Worm (Caenorhabditis elegans): Measurements from ENCODE around the gene cbp-1.

- TF ChIP-seq aly-2 (tag; optimal IDR thresholded peaks at IDR 0.05) = no peak
- no peak for TF ChIP-seq fkh-2 (tag; optimal IDR thresholded peaks at IDR 0.05)
- TF ChIP-seq nhr-76 (tag; optimal IDR thresholded peaks at IDR 0.05) = no peak
- no peak for TF ChIP-seq egl-27 (tag; optimal IDR thresholded peaks at IDR 0.05)
- TF ChIP-seq egl-5 (tag; optimal IDR thresholded peaks at IDR 0.05) = no peak
Observed at ce11 chrIII:9733333-9733732, 33.0 kb upstream of the cbp-1 start.

Data from whole organism, L3 larva.